Worm (Caenorhabditis elegans) whole organism, L4 larva: ENCODE data around the gene tbc-3.

Source experiments
- arid-1 ChIP-seq: fragments of 200-800 bp; sonication (Bioruptor generic); conservative IDR thresholded peaks from 2 replicates; pipeline ENCODE4 v1.3.6; 2022; ENCODE audit warnings: missing genetic modification reagents, missing genetic modification characterization, missing compliant biosample characterization
- ceh-20 ChIP-seq: fragments of 200-800 bp; sonication (Bioruptor generic); IDR thresholded peaks from 2 replicates; pipeline ENCODE4 v1.3.6; 2022; ENCODE audit warnings: missing genetic modification reagents, missing genetic modification characterization, missing compliant biosample characterization
- mxl-3 ChIP-seq: fragments of 200-800 bp; sonication (Bioruptor generic); optimal IDR thresholded peaks from 2 replicates; lab custom pipeline; 2018; ENCODE audit warnings: mild to moderate bottlenecking, missing genetic modification characterization, missing compliant biosample characterization
- unc-62 ChIP-seq, 3 experiments: fragments of 150-350 bp in 1 of 3; sonication (generic microtip); optimal IDR thresholded peaks in 2 of 3; peaks in 1 of 3; 1 replicate in 1 of 3; 2 replicates in 2 of 3; lab custom pipeline; 2014 to 2017; ENCODE audit warnings: missing biosample characterization in 3 of 3, missing genetic modification characterization in 3 of 3, missing genetic modification reagents in 3 of 3, missing genotype in 1 of 3
- ztf-11 ChIP-seq: fragments of 150-350 bp; optimal IDR thresholded peaks from 2 replicates; lab custom pipeline; 2014; ENCODE audit warnings: missing biosample characterization, missing genetic modification characterization

- no peak for TF ChIP-seq ztf-11 (tag; lab: Kevin White, UChicago)
- TF ChIP-seq mxl-3: no peak
- no peak for TF ChIP-seq arid-1 (GFP tag; lab: Robert Waterston, UW)
- TF ChIP-seq ceh-20 (GFP tag; lab: Robert Waterston, UW): no peak
- peak in 1 of 2 experiments; percentile 86 for TF ChIP-seq unc-62 (GFP tag; optimal IDR thresholded peaks at IDR 0.05 in 1 of 2; lab: Kevin White, UChicago)
- TF ChIP-seq unc-62 (tag; optimal IDR thresholded peaks at IDR 0.05; lab: Kevin White, UChicago): no peak
Observed at ce11 chrIV:9948035-9948434, 49.2 kb downstream of the tbc-3 start.
